Fruit fly (Drosophila melanogaster) whole organism, pupa: ENCODE results near the gene Vha16-3.

ENCODE experiments used
- CG13204 ChIP-seq: fragments of 200-800 bp; sonication (Bioruptor generic); optimal IDR thresholded peaks from 2 replicates; lab custom pipeline; 2018; ENCODE audit warnings: missing biosample characterization, mild to moderate bottlenecking, missing genetic modification characterization, moderate library complexity
- Ets98B ChIP-seq: fragments of 200-800 bp; sonication (Bioruptor generic); IDR thresholded peaks from 2 replicates; pipeline ENCODE4 v1.3.6; 2022; ENCODE audit warnings: missing biosample characterization, missing genetic modification characterization
- rn ChIP-seq: fragments of 200-800 bp; sonication (Bioruptor generic); IDR thresholded peaks from 2 replicates; pipeline ENCODE4 v1.3.6; 2022; ENCODE audit warnings: missing biosample characterization, missing genetic modification characterization

dm6 chr3L:11443474-11444080, 29.5 kb upstream of the Vha16-3 start:
- TF ChIP-seq rn (GFP tag; lab: Robert Waterston, UW) (no peak), CG13204 (GFP tag; lab: Kevin White, UChicago) (no peak), Ets98B (GFP tag; lab: Robert Waterston, UW) (no peak)
